Fruit fly (Drosophila melanogaster): ENCODE data around the gene MESK4.

dm6 chr3R:17028393-17028792 is 39.8 kb downstream of the MESK4 start, which contains the start of gene CG5225:
- TF ChIP-seq CG5204 (GFP tag; optimal IDR thresholded peaks at IDR 0.05) (no peak), Hr96 (GFP tag; optimal IDR thresholded peaks at IDR 0.05) (no peak), CG7101 (tag; optimal IDR thresholded peaks at IDR 0.05) (no peak)

Measured in whole organism, adult.